Worm (Caenorhabditis elegans) whole organism, L2 larva: Measurements from ENCODE around the gene H37A05.4.

Experiments used
- C34F6.9 ChIP-seq: fragments of 150-350 bp; optimal IDR thresholded peaks from 2 replicates; lab custom pipeline; 2014; ENCODE audit warnings: missing biosample characterization, missing genetic modification characterization
- F13H6.1 ChIP-seq: sonication (generic microtip); optimal IDR thresholded peaks from 2 replicates; lab custom pipeline; 2016; ENCODE audit warnings: missing genetic modification characterization, missing compliant biosample characterization
- R02D3.7 ChIP-seq: fragments of 150-350 bp; optimal IDR thresholded peaks from 2 replicates; lab custom pipeline; 2014; ENCODE audit warnings: missing biosample characterization, missing genetic modification characterization
- Y55F3AM.14 ChIP-seq: fragments of 200-800 bp; sonication (Bioruptor generic); optimal IDR thresholded peaks from 2 replicates; lab custom pipeline; 2018; ENCODE audit warnings: mild to moderate bottlenecking, missing genetic modification characterization, missing compliant biosample characterization
- ZK546.5 ChIP-seq: sonication (generic microtip); optimal IDR thresholded peaks from 2 replicates; lab custom pipeline; 2017; ENCODE audit warnings: missing biosample characterization, missing genetic modification characterization
- alr-1 ChIP-seq: fragments of 150-350 bp; optimal IDR thresholded peaks from 2 replicates; lab custom pipeline; 2014; ENCODE audit warnings: missing biosample characterization, missing genetic modification characterization
- aly-2 ChIP-seq: fragments of 150-350 bp; optimal IDR thresholded peaks from 2 replicates; lab custom pipeline; 2014; ENCODE audit warnings: missing biosample characterization, missing genetic modification characterization
- ama-1 ChIP-seq: fragments of 150-350 bp; optimal IDR thresholded peaks from 2 replicates; lab custom pipeline; 2018; ENCODE audit warnings: inconsistent platforms
- blmp-1 ChIP-seq: sonication (generic microtip); optimal IDR thresholded peaks from 2 replicates; lab custom pipeline; 2017; ENCODE audit warnings: missing genetic modification characterization, mild to moderate bottlenecking, missing compliant biosample characterization, antibody characterized with exemption, moderate library complexity; ENCODE audit not compliant: insufficient read depth
- ceh-16 ChIP-seq: fragments of 150-350 bp; optimal IDR thresholded peaks from 2 replicates; lab custom pipeline; 2014; ENCODE audit warnings: missing biosample characterization, missing genetic modification characterization
- ceh-82 ChIP-seq: fragments of 150-350 bp; optimal IDR thresholded peaks from 2 replicates; lab custom pipeline; 2014; ENCODE audit warnings: missing biosample characterization, missing genetic modification characterization
- crh-2 ChIP-seq: sonication (generic microtip); optimal IDR thresholded peaks from 2 replicates; lab custom pipeline; 2017; ENCODE audit warnings: missing biosample characterization, missing genetic modification characterization
- dmd-4 ChIP-seq: sonication (generic microtip); optimal IDR thresholded peaks from 2 replicates; lab custom pipeline; 2017; ENCODE audit warnings: missing biosample characterization, missing genetic modification characterization
- egl-27 ChIP-seq: sonication (generic microtip); optimal IDR thresholded peaks from 3 replicates; lab custom pipeline; 2017; ENCODE audit warnings: missing biosample characterization, missing genetic modification reagents, missing genetic modification characterization
- elt-1 ChIP-seq: fragments of 150-350 bp; optimal IDR thresholded peaks from 2 replicates; lab custom pipeline; 2014; ENCODE audit warnings: missing biosample characterization, missing genetic modification characterization
- elt-3 ChIP-seq: sonication (generic microtip); optimal IDR thresholded peaks from 2 replicates; lab custom pipeline; 2017; ENCODE audit warnings: missing biosample characterization, missing genetic modification characterization
- fos-1 ChIP-seq: fragments of 150-350 bp; optimal IDR thresholded peaks from 2 replicates; lab custom pipeline; 2014; ENCODE audit warnings: missing biosample characterization, missing genetic modification characterization
- gmeb-1 ChIP-seq: fragments of 150-350 bp; optimal IDR thresholded peaks from 2 replicates; lab custom pipeline; 2014; ENCODE audit warnings: missing biosample characterization, missing genetic modification characterization
- lin-11 ChIP-seq: fragments of 150-350 bp; sonication (generic microtip); optimal IDR thresholded peaks from 2 replicates; lab custom pipeline; 2014; ENCODE audit warnings: missing biosample characterization, missing genetic modification characterization, inconsistent platforms, mixed read lengths
- lin-13 ChIP-seq: fragments of 150-350 bp; optimal IDR thresholded peaks from 2 replicates; lab custom pipeline; 2014; ENCODE audit warnings: missing biosample characterization, missing genetic modification reagents, missing genetic modification characterization
- lin-39 ChIP-seq: fragments of 150-350 bp; optimal IDR thresholded peaks from 2 replicates; lab custom pipeline; 2014; ENCODE audit warnings: missing biosample characterization, missing genetic modification reagents, missing genetic modification characterization
- lsy-2 ChIP-seq, 2 experiments: fragments of 150-350 bp in 1 of 2; sonication (generic microtip) in 1 of 2; optimal IDR thresholded peaks; 2 replicates each; lab custom pipeline; 2014 to 2017; ENCODE audit warnings: missing biosample characterization in 2 of 2, missing genetic modification characterization in 2 of 2
- mab-5 ChIP-seq: fragments of 150-350 bp; optimal IDR thresholded peaks from 2 replicates; lab custom pipeline; 2014; ENCODE audit warnings: missing biosample characterization, missing genetic modification characterization
- mbf-1 ChIP-seq: sonication (generic microtip); optimal IDR thresholded peaks from 2 replicates; lab custom pipeline; 2017; ENCODE audit warnings: missing biosample characterization, missing genetic modification characterization
- mdl-1 ChIP-seq, 2 experiments: fragments of 150-350 bp in 1 of 2; sonication (generic microtip) in 1 of 2; optimal IDR thresholded peaks; 2 replicates each; lab custom pipeline; 2017; ENCODE audit warnings: missing biosample characterization in 2 of 2, missing genetic modification characterization in 2 of 2
- nhr-10 ChIP-seq: sonication (generic microtip); optimal IDR thresholded peaks from 2 replicates; lab custom pipeline; 2017; ENCODE audit warnings: missing biosample characterization, missing genetic modification characterization
- nhr-11 ChIP-seq: fragments of 150-350 bp; optimal IDR thresholded peaks from 2 replicates; lab custom pipeline; 2014; ENCODE audit warnings: missing biosample characterization, missing genetic modification characterization
- nhr-12 ChIP-seq: fragments of 150-350 bp; optimal IDR thresholded peaks from 2 replicates; lab custom pipeline; 2014; ENCODE audit warnings: missing biosample characterization, missing genetic modification characterization
- nhr-129 ChIP-seq: fragments of 150-350 bp; optimal IDR thresholded peaks from 2 replicates; lab custom pipeline; 2014; ENCODE audit warnings: missing biosample characterization, missing genetic modification characterization
- nhr-23 ChIP-seq: fragments of 150-350 bp; optimal IDR thresholded peaks from 2 replicates; lab custom pipeline; 2014; ENCODE audit warnings: missing biosample characterization, missing genetic modification reagents, missing genetic modification characterization
- nhr-237 ChIP-seq: fragments of 150-350 bp; optimal IDR thresholded peaks from 2 replicates; lab custom pipeline; 2014; ENCODE audit warnings: missing biosample characterization, missing genetic modification characterization
- nhr-25 ChIP-seq: fragments of 150-350 bp; sonication (generic microtip); optimal IDR thresholded peaks from 3 replicates; lab custom pipeline; 2014; ENCODE audit warnings: missing biosample characterization, missing genetic modification characterization
- nhr-6 ChIP-seq: fragments of 150-350 bp; optimal IDR thresholded peaks from 2 replicates; lab custom pipeline; 2014; ENCODE audit warnings: missing biosample characterization, missing genetic modification characterization
- nhr-77 ChIP-seq: fragments of 150-350 bp; optimal IDR thresholded peaks from 2 replicates; lab custom pipeline; 2014; ENCODE audit warnings: missing biosample characterization, missing genetic modification characterization
- peb-1 ChIP-seq: fragments of 150-350 bp; optimal IDR thresholded peaks from 2 replicates; lab custom pipeline; 2014; ENCODE audit warnings: missing biosample characterization, missing genetic modification characterization
- sem-4 ChIP-seq: fragments of 150-350 bp; optimal IDR thresholded peaks from 2 replicates; lab custom pipeline; 2014; ENCODE audit warnings: missing biosample characterization, missing genetic modification reagents, missing genetic modification characterization
- skn-1 ChIP-seq: sonication (generic microtip); optimal IDR thresholded peaks from 2 replicates; lab custom pipeline; 2017; ENCODE audit warnings: missing biosample characterization, missing genetic modification characterization
- sma-9 ChIP-seq, 2 experiments: fragments of 150-350 bp in 1 of 2; sonication (generic microtip) in 1 of 2; optimal IDR thresholded peaks; 2 replicates each; lab custom pipeline; 2014 to 2016; ENCODE audit warnings: missing genetic modification characterization in 2 of 2, mild to moderate bottlenecking in 1 of 2, missing biosample characterization in 1 of 2, missing compliant biosample characterization in 1 of 2, missing genetic modification reagents in 1 of 2, moderate library complexity in 1 of 2
- snpc-4 ChIP-seq: fragments of 150-350 bp; optimal IDR thresholded peaks from 2 replicates; lab custom pipeline; 2014; ENCODE audit warnings: missing biosample characterization, missing genetic modification characterization
- unc-39 ChIP-seq: fragments of 150-350 bp; optimal IDR thresholded peaks from 2 replicates; lab custom pipeline; 2014; ENCODE audit warnings: missing biosample characterization, missing genetic modification characterization
- unc-55 ChIP-seq: fragments of 150-350 bp; sonication (generic microtip); optimal IDR thresholded peaks from 3 replicates; lab custom pipeline; 2014; ENCODE audit warnings: missing biosample characterization, missing genetic modification reagents, missing genetic modification characterization
- unc-62 ChIP-seq: fragments of 150-350 bp; optimal IDR thresholded peaks from 2 replicates; lab custom pipeline; 2014; ENCODE audit warnings: missing biosample characterization, missing genetic modification reagents, missing genetic modification characterization
- zag-1 ChIP-seq: fragments of 150-350 bp; optimal IDR thresholded peaks from 2 replicates; lab custom pipeline; 2014; ENCODE audit warnings: missing biosample characterization, missing genetic modification characterization
- ztf-1 ChIP-seq: fragments of 200-800 bp; sonication (Bioruptor generic); conservative IDR thresholded peaks from 2 replicates; pipeline ENCODE4 v1.3.6; 2022; ENCODE audit warnings: missing genetic modification characterization, missing compliant biosample characterization
- ztf-11 ChIP-seq: sonication (generic microtip); optimal IDR thresholded peaks from 2 replicates; lab custom pipeline; 2017; ENCODE audit warnings: missing biosample characterization, missing genetic modification characterization
- ztf-4 ChIP-seq: fragments of 150-350 bp; optimal IDR thresholded peaks from 2 replicates; lab custom pipeline; 2014; ENCODE audit warnings: missing biosample characterization, missing genetic modification characterization

The H37A05.4 gene

ce11 chrV:13686513-13686912 lies 36.9 kb upstream of the H37A05.4 start:
- TF ChIP-seq nhr-77 (tag; lab: Kevin White, UChicago): no peak
- TF ChIP-seq C34F6.9 (tag; lab: Kevin White, UChicago): peak; percentile 11

ce11 chrV:13681445-13681844 lies 31.9 kb upstream of the H37A05.4 start:
- TF ChIP-seq ama-1 (lab: Kevin White, UChicago): no peak
- no peak for TF ChIP-seq unc-62
- no peak for TF ChIP-seq alr-1 (tag; lab: Kevin White, UChicago)
- TF ChIP-seq, all 48 proteins: peak for 0

ce11 chrV:13679859-13680258 lies 30.3 kb upstream of the H37A05.4 start:
- TF ChIP-seq nhr-23 (tag; lab: Kevin White, UChicago) (no peak), fos-1 (tag; lab: Kevin White, UChicago) (no peak), F13H6.1 (no peak), egl-27 (tag; lab: Kevin White, UChicago) (no peak), elt-1 (tag; lab: Kevin White, UChicago) (no peak), alr-1 (tag; lab: Kevin White, UChicago) (no peak), nhr-10 (tag; lab: Kevin White, UChicago) (no peak), nhr-6 (tag; lab: Kevin White, UChicago) (no peak), nhr-77 (tag; lab: Kevin White, UChicago) (no peak)
- TF ChIP-seq, all 48 proteins: peak for 0

- TF ChIP-seq elt-3 (tag; lab: Kevin White, UChicago): no peak
- no peak for TF ChIP-seq nhr-10 (tag; lab: Kevin White, UChicago)
- peak; percentile 27 for TF ChIP-seq ceh-16 (tag; lab: Kevin White, UChicago)
- TF ChIP-seq nhr-129 (tag; lab: Kevin White, UChicago): peak; percentile 59
- no peak for TF ChIP-seq alr-1 (tag; lab: Kevin White, UChicago)
- TF ChIP-seq nhr-25 (tag; lab: Kevin White, UChicago): peak; percentile 90
- peak; percentile 87 to 94 for TF ChIP-seq lsy-2 (tag; optimal IDR thresholded peaks at IDR 0.05; lab: Kevin White, UChicago)
- no peak for TF ChIP-seq mbf-1 (tag; lab: Kevin White, UChicago)
- TF ChIP-seq lin-11 (tag; lab: Kevin White, UChicago): peak; percentile 31
- no peak for TF ChIP-seq nhr-6 (tag; lab: Kevin White, UChicago)
- TF ChIP-seq nhr-12 (tag; lab: Kevin White, UChicago): no peak
- TF ChIP-seq sma-9 (GFP tag; optimal IDR thresholded peaks at IDR 0.05; lab: Kevin White, UChicago): peak; percentile 94
- no peak for TF ChIP-seq sma-9 (tag; optimal IDR thresholded peaks at IDR 0.05; lab: Kevin White, UChicago)
- no peak for TF ChIP-seq skn-1 (tag; lab: Kevin White, UChicago)
- TF ChIP-seq snpc-4: peak; percentile 78
- peak; percentile 35 for TF ChIP-seq ama-1 (lab: Kevin White, UChicago)
- TF ChIP-seq lin-39: no peak
- TF ChIP-seq unc-39: no peak
- no peak for TF ChIP-seq ztf-4 (tag; lab: Kevin White, UChicago)
- no peak for TF ChIP-seq aly-2 (tag; lab: Kevin White, UChicago)
- no peak for TF ChIP-seq ceh-82
- TF ChIP-seq sem-4 (tag; lab: Kevin White, UChicago): peak; percentile 57
- peak; percentile 93 for TF ChIP-seq gmeb-1 (tag; lab: Kevin White, UChicago)
- no peak for TF ChIP-seq ztf-1 (GFP tag; lab: Robert Waterston, UW)
- TF ChIP-seq unc-62: peak; percentile 57
- peak; percentile 87 for TF ChIP-seq lin-13
- TF ChIP-seq nhr-23 (tag; lab: Kevin White, UChicago): no peak
- TF ChIP-seq elt-1 (tag; lab: Kevin White, UChicago): no peak
- peak in 1 of 2 experiments; percentile 54 for TF ChIP-seq mdl-1 (tag; optimal IDR thresholded peaks at IDR 0.05; lab: Kevin White, UChicago)
- TF ChIP-seq R02D3.7 (tag; lab: Kevin White, UChicago): peak; percentile 68
- TF ChIP-seq blmp-1 (tag; lab: Kevin White, UChicago): peak; percentile 60
- peak; percentile 97 for TF ChIP-seq unc-55 (GFP tag; lab: Kevin White, UChicago)
- TF ChIP-seq ZK546.5 (tag; lab: Kevin White, UChicago): peak; percentile 24
- peak; percentile 38 for TF ChIP-seq Y55F3AM.14 (GFP tag; lab: Kevin White, UChicago)
- TF ChIP-seq fos-1 (tag; lab: Kevin White, UChicago): peak; percentile 69
- TF ChIP-seq peb-1 (tag; lab: Kevin White, UChicago): no peak
- no peak for TF ChIP-seq ztf-11 (tag; lab: Kevin White, UChicago)
- TF ChIP-seq mab-5 (tag; lab: Kevin White, UChicago): peak; percentile 90
- TF ChIP-seq nhr-77 (tag; lab: Kevin White, UChicago): no peak
- peak; percentile 64 for TF ChIP-seq nhr-237 (tag; lab: Kevin White, UChicago)
- peak; percentile 41 for TF ChIP-seq zag-1 (tag; lab: Kevin White, UChicago)
- peak; percentile 86 for TF ChIP-seq F13H6.1
- TF ChIP-seq egl-27 (tag; lab: Kevin White, UChicago): peak; percentile 43
- peak; percentile 33 for TF ChIP-seq dmd-4 (tag; lab: Kevin White, UChicago)
- peak; percentile 97 for TF ChIP-seq C34F6.9 (tag; lab: Kevin White, UChicago)
- TF ChIP-seq nhr-11 (tag; lab: Kevin White, UChicago): no peak
- peak; percentile 88 for TF ChIP-seq crh-2
Measured at ce11 chrV:13678542-13678941, 29.0 kb upstream of the H37A05.4 start, which contains the start of the genes tag-65 and ccz-1. TSS of gene tag-65 (minus strand) at chrV:13678587. TSS of gene ccz-1 (plus strand) at chrV:13678875.
